Fruit fly (Drosophila melanogaster): Measurements from ENCODE around the gene CG32544.

Gene CG32544

DNA sequence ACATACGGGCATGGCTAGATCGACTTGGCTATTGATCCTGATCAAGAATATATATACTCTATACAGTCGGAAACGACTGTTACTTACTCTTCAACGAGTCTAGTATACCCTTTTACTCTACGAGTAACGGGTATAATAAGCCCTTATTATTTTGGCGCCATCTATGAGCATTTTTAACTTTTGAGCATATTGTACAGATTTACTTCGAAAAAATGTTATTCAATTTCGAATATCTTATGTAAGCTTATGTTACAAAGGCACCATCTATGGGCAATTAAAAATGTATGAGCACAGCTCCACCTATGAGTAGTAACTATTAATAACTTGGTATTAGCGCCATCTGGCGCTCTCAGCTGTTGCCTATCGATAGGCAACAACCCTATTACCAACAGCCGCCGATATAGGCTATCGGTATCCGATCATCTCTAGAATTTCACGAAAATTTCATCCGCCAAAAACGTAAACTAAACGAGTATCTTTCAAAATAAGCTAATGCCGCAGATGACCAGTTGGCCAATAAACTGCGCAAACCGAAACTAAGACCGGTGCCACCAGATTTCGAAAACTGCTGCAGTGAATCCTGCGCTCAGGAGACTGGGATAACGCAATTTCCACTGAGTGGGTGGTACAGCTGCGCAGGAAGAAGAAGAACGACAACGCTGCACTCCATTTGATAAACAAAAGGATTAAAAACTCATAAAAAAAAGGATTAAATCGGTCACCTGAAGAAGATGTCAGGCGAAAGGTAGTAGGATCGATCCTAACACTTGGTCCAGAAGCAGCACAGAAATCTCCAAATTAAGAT, 16.7 kb upstream of the CG32544 start, which contains the start of gene htk (continued):
- TF ChIP-seq CG8119 (GFP tag; IDR thresholded peaks at IDR 0.05) (no peak), Gug (GFP tag; IDR thresholded peaks at IDR 0.05) (no peak), svp (GFP tag) (peak; percentile 57), Hr4 (GFP tag; optimal IDR thresholded peaks at IDR 0.05) (no peak), CG8632 (GFP tag; optimal IDR thresholded peaks at IDR 0.05) (no peak), CG7368 (GFP tag; optimal IDR thresholded peaks at IDR 0.05) (peak; percentile 44), CG3032 (tag; optimal IDR thresholded peaks at IDR 0.05) (peak; percentile 26), eg (GFP tag; IDR thresholded peaks at IDR 0.05) (no peak), CG15336 (GFP tag; IDR thresholded peaks at IDR 0.05) (no peak), CG9139 (GFP tag; optimal IDR thresholded peaks at IDR 0.05) (no peak), CG10631 (GFP tag; optimal IDR thresholded peaks at IDR 0.05) (no peak), dac (GFP tag; optimal IDR thresholded peaks at IDR 0.05) (no peak), Sox15 (GFP tag; optimal IDR thresholded peaks at IDR 0.05) (no peak), achi (GFP tag; optimal IDR thresholded peaks at IDR 0.05) (peak; percentile 11), Eip75B (GFP tag; optimal IDR thresholded peaks at IDR 0.05) (no peak)

DNA sequence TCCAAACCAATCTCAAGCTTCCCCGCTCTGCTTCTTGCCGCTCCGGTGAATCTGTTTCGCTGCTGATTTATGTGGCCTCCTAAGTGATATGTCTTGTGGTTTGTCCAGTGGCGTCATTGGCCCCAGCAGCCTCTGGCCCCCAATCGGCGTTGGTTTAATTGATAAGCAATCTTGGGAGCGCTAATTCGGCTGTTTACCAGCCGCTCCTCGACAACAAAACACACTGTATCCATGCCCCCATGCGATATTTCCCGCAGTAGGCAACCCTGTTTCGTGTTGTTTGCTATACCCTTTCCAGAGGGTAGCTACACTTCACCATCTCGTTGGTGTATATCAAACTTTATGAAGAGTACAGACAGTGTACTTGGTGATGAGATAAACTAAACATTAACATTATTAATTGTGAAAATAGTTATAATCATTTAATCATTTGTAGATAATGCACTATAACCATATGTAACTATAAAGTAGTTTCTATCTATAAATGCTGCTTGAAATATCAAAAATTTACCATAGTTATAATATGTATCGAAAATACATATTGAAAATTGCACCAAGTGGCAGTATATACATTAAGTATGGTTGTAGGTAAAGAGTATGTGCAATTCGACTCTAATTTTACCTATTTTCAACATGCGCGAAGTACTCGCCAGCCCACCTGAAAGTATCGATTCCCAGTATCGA, 11.6 kb upstream of the CG32544 start, which contains the start of gene shop:
TSS of gene shop (minus strand) at position 229 of the 684 bp plus-strand sequence.
- peak; percentile 66 for TF ChIP-seq fd85E (GFP tag; optimal IDR thresholded peaks at IDR 0.05)
- peak; percentile 90 for TF ChIP-seq CG34406 (GFP tag; optimal IDR thresholded peaks at IDR 0.05)
- TF ChIP-seq CG31627 (GFP tag; optimal IDR thresholded peaks at IDR 0.05) = peak; percentile 87
- TF ChIP-seq achi (GFP tag; optimal IDR thresholded peaks at IDR 0.05) = peak; percentile 88
- TF ChIP-seq CG3919 (GFP tag; optimal IDR thresholded peaks at IDR 0.05) = peak; percentile 87
- TF ChIP-seq Sox15 (GFP tag; optimal IDR thresholded peaks at IDR 0.05) = peak; percentile 83
- peak; percentile 83 for TF ChIP-seq fkh (GFP tag; optimal IDR thresholded peaks at IDR 0.05)
- peak; percentile 72 for TF ChIP-seq vri (GFP tag; optimal IDR thresholded peaks at IDR 0.05)
- TF ChIP-seq CG15336 (GFP tag; IDR thresholded peaks at IDR 0.05) = peak; percentile 75
- TF ChIP-seq eg (GFP tag; IDR thresholded peaks at IDR 0.05) = peak; percentile 70
- TF ChIP-seq CG11762 (GFP tag; optimal IDR thresholded peaks at IDR 0.05; ENCODE audit: insufficient read depth) = peak; percentile 77
- TF ChIP-seq CG7368 (GFP tag; optimal IDR thresholded peaks at IDR 0.05) = peak; percentile 76
- TF ChIP-seq Lpt (GFP tag; optimal IDR thresholded peaks at IDR 0.05) = peak; percentile 82
- TF ChIP-seq Ets96B (tag; optimal IDR thresholded peaks at IDR 0.05) = peak; percentile 81
- TF ChIP-seq CG10631 (GFP tag; optimal IDR thresholded peaks at IDR 0.05) = peak; percentile 90
- TF ChIP-seq svp (GFP tag) = peak; percentile 96
- peak; percentile 82 for TF ChIP-seq dsx (GFP tag; optimal IDR thresholded peaks at IDR 0.05; ENCODE audit: poor library complexity, severe bottlenecking)
- peak; percentile 87 for TF ChIP-seq CG8119 (GFP tag; IDR thresholded peaks at IDR 0.05)
- TF ChIP-seq Ets21C (GFP tag; optimal IDR thresholded peaks at IDR 0.05) = peak; percentile 82
- peak; percentile 88 for TF ChIP-seq OdsH (GFP tag; optimal IDR thresholded peaks at IDR 0.05)
- peak; percentile 83 for TF ChIP-seq CG11902 (GFP tag; optimal IDR thresholded peaks at IDR 0.05)
- TF ChIP-seq Met (GFP tag; optimal IDR thresholded peaks at IDR 0.05) = peak; percentile 86
- peak; percentile 85 for TF ChIP-seq CG3032 (tag; optimal IDR thresholded peaks at IDR 0.05)
- peak; percentile 89 for TF ChIP-seq Smox (GFP tag; optimal IDR thresholded peaks at IDR 0.05)
- TF ChIP-seq ss (GFP tag; optimal IDR thresholded peaks at IDR 0.05) = peak; percentile 77 to 85
- TF ChIP-seq Sox102F (GFP tag; optimal IDR thresholded peaks at IDR 0.05) = peak; percentile 82
- peak; percentile 86 for TF ChIP-seq CG4318 (GFP tag; optimal IDR thresholded peaks at IDR 0.05)
- peak; percentile 90 for TF ChIP-seq Hr39 (GFP tag; optimal IDR thresholded peaks at IDR 0.05)
- TF ChIP-seq CG6163 (GFP tag; IDR thresholded peaks at IDR 0.05) = peak; percentile 60; the same call in 2 of the 3 replicates
- TF ChIP-seq Eip75B (GFP tag; optimal IDR thresholded peaks at IDR 0.05) = peak; percentile 87
- TF ChIP-seq Blimp-1 (GFP tag; optimal IDR thresholded peaks at IDR 0.05) = peak; percentile 73
- peak; percentile 98 for TF ChIP-seq Eip78C (GFP tag)
- TF ChIP-seq lz (GFP tag; optimal IDR thresholded peaks at IDR 0.05) = peak; percentile 93
- peak; percentile 86 for TF ChIP-seq CG6808 (GFP tag; optimal IDR thresholded peaks at IDR 0.05)
- peak; percentile 87 for TF ChIP-seq cyc (GFP tag; optimal IDR thresholded peaks at IDR 0.05)
- peak; percentile 68 for TF ChIP-seq Gug (GFP tag; IDR thresholded peaks at IDR 0.05)
- peak; percentile 58 for TF ChIP-seq CG6854 (GFP tag; optimal IDR thresholded peaks at IDR 0.05)
- peak; percentile 83 for TF ChIP-seq acj6 (GFP tag; optimal IDR thresholded peaks at IDR 0.05)
- peak; percentile 90 for TF ChIP-seq pdm3 (GFP tag; optimal IDR thresholded peaks at IDR 0.05)
- peak; percentile 4 for TF ChIP-seq Eip93F (GFP tag; optimal IDR thresholded peaks at IDR 0.05)
- peak; percentile 87 for TF ChIP-seq Hr4 (GFP tag; optimal IDR thresholded peaks at IDR 0.05)
- TF ChIP-seq esn (GFP tag; optimal IDR thresholded peaks at IDR 0.05) = peak; percentile 92
